Worm (Caenorhabditis elegans) whole organism, L4/young adult: ENCODE results near the gene F53B1.2.

Source experiments
- W03F9.2 ChIP-seq: fragments of 150-350 bp; optimal IDR thresholded peaks from 2 replicates; lab custom pipeline; 2014; ENCODE audit warnings: missing biosample characterization, missing genetic modification characterization
- dao-5 ChIP-seq: sonication (generic microtip); optimal IDR thresholded peaks from 2 replicates; lab custom pipeline; 2016; ENCODE audit warnings: missing genotype, missing genetic modification characterization, moderate library complexity, missing compliant biosample characterization

ce11 chrX:2075169-2075568, 33.6 kb upstream of the F53B1.2 start:
- no peak for TF ChIP-seq W03F9.2 (tag; lab: Kevin White, UChicago)
- TF ChIP-seq dao-5 (tag; lab: Kevin White, UChicago) = no peak
